Fruit fly (Drosophila melanogaster) S2 (cell line): Measurements from ENCODE around the gene ogre.
A peak's percentile ranks its signal among the peaks of the same experiment; 100 is the strongest.

ENCODE experiments used
- CG8478 ChIP-seq: fragments of >200 bp; optimal IDR thresholded peaks from 2 replicates; lab custom pipeline; 2018
- CTCF ChIP-seq, 2 experiments: fragments of >200 bp; optimal IDR thresholded peaks; 2 replicates each; lab custom pipeline; 2018

dm6 chrX:6973340-6973739 is 17.8 kb downstream of the ogre start, which contains the start of gene CG3040:
- no peak for TF ChIP-seq CG8478 (lab: Kevin White, UChicago)
- TF ChIP-seq CTCF (optimal IDR thresholded peaks at IDR 0.05; lab: Kevin White, UChicago) = peak in 1 of 2 experiments; percentile 37
